Worm (Caenorhabditis elegans): ENCODE measurements around the gene mrps-7.

ce11 chrIV:14790579-14790978 lies 23.0 kb upstream of the mrps-7 start:
- TF ChIP-seq T22C8.4 (GFP tag; IDR thresholded peaks at IDR 0.05) (no peak), med-1 (GFP tag; optimal IDR thresholded peaks at IDR 0.05; ENCODE audit: insufficient read depth) (no peak)

Data from whole organism, midembryonic.